Fruit fly (Drosophila melanogaster) S2 (cell line): Measurements from ENCODE around the gene slf.

Source experiments
- CG8478 ChIP-seq: fragments of >200 bp; optimal IDR thresholded peaks from 2 replicates; lab custom pipeline; 2018
- CTCF ChIP-seq, 2 experiments: fragments of >200 bp; optimal IDR thresholded peaks; 2 replicates each; lab custom pipeline; 2018

dm6 chr2L:4822258-4822657 is 20.5 kb upstream of the slf start:
- TF ChIP-seq CG8478 (lab: Kevin White, UChicago), result no peak
- no peak for TF ChIP-seq CTCF (optimal IDR thresholded peaks at IDR 0.05; lab: Kevin White, UChicago)
